Worm (Caenorhabditis elegans): Measurements from ENCODE around the gene arrd-4.

DNA sequence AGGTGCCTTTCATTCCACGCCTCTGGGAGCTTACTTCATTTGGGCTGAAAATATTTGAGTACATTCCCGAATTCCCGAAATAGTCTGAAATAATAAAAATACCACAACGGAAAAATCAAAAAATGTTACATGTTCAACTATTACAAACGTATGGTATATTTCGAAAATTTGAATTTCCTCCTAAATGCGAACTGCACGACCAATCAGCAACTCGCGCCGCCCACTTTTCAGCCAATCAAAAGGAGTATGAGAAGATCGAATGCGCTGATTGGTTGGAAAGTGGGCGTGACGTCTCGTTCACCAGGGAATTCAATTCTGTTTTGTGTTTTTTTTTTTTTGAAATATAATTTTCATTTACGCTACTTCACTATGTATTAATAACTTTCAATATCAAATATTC, 30.6 kb upstream of the arrd-4 start, which contains the start of gene old-1:
- TF ChIP-seq nhr-77 (tag; optimal IDR thresholded peaks at IDR 0.05), result no peak
- no peak for TF ChIP-seq lin-39 (tag; optimal IDR thresholded peaks at IDR 0.05)
- TF ChIP-seq pqm-1 (tag; optimal IDR thresholded peaks at IDR 0.05), result no peak
- TF ChIP-seq mep-1 (tag; optimal IDR thresholded peaks at IDR 0.05), result no peak
- no peak for TF ChIP-seq lir-3 (tag; optimal IDR thresholded peaks at IDR 0.05; ENCODE audit: poor library complexity)
- no peak for TF ChIP-seq nhr-11 (tag; optimal IDR thresholded peaks at IDR 0.05)
- TF ChIP-seq nhr-76 (tag; optimal IDR thresholded peaks at IDR 0.05), result no peak
- TF ChIP-seq egl-27 (tag; optimal IDR thresholded peaks at IDR 0.05), result no peak
- TF ChIP-seq jun-1 (tag; optimal IDR thresholded peaks at IDR 0.05), result no peak
- TF ChIP-seq fkh-10 (GFP tag; optimal IDR thresholded peaks at IDR 0.05), result no peak

All from whole organism, L1 larva.